Worm (Caenorhabditis elegans): ENCODE measurements around the gene Y66H1A.5.

Y66H1A.5 gene

ce11 chrIV:425995-426394, 2.9 kb downstream of the Y66H1A.5 start, which contains the start of gene garr-1:
Gene garr-1, plus strand, starts transcription at chrIV:426168.
- TF ChIP-seq crh-2 (tag; optimal IDR thresholded peaks at IDR 0.05) (no peak), ceh-16 (tag; optimal IDR thresholded peaks at IDR 0.05) (no peak), skn-1 (tag; optimal IDR thresholded peaks at IDR 0.05) (no peak), R02D3.7 (tag; optimal IDR thresholded peaks at IDR 0.05) (no peak), ztf-11 (tag; optimal IDR thresholded peaks at IDR 0.05) (no peak), elt-1 (tag; optimal IDR thresholded peaks at IDR 0.05) (no peak), mab-5 (tag; optimal IDR thresholded peaks at IDR 0.05) (no peak), sma-3 (GFP tag; optimal IDR thresholded peaks at IDR 0.05) (no peak), nhr-11 (tag; optimal IDR thresholded peaks at IDR 0.05) (no peak), unc-62 (GFP tag; optimal IDR thresholded peaks at IDR 0.05) (no peak), C34F6.9 (tag; optimal IDR thresholded peaks at IDR 0.05) (no peak)

ce11 chrIV:425546-425945, 3.4 kb downstream of the Y66H1A.5 start:
- TF ChIP-seq ztf-1 (GFP tag; conservative IDR thresholded peaks at IDR 0.05): no peak
- peak; percentile 38 for TF ChIP-seq nhr-129 (tag; optimal IDR thresholded peaks at IDR 0.05)
- TF ChIP-seq mdl-1 (tag; optimal IDR thresholded peaks at IDR 0.05): no peak
- TF ChIP-seq ztf-4 (tag; optimal IDR thresholded peaks at IDR 0.05): peak; percentile 6
- no peak for TF ChIP-seq ceh-82 (tag; optimal IDR thresholded peaks at IDR 0.05)
- peak; percentile 22 for TF ChIP-seq crh-2 (tag; optimal IDR thresholded peaks at IDR 0.05)
- peak; percentile 5 for TF ChIP-seq snpc-4 (tag; optimal IDR thresholded peaks at IDR 0.05)
- peak; percentile 59 for TF ChIP-seq C34F6.9 (tag; optimal IDR thresholded peaks at IDR 0.05)
- TF ChIP-seq nhr-12 (tag; optimal IDR thresholded peaks at IDR 0.05): no peak
- no peak for TF ChIP-seq fos-1 (tag; optimal IDR thresholded peaks at IDR 0.05)
- no peak for TF ChIP-seq lin-39 (tag; optimal IDR thresholded peaks at IDR 0.05)
- peak; percentile 52 for TF ChIP-seq gmeb-1 (tag; optimal IDR thresholded peaks at IDR 0.05)
- TF ChIP-seq unc-55 (GFP tag; optimal IDR thresholded peaks at IDR 0.05): peak; percentile 66
- no peak for TF ChIP-seq ceh-16 (tag; optimal IDR thresholded peaks at IDR 0.05)
- TF ChIP-seq lsy-2 (tag; optimal IDR thresholded peaks at IDR 0.05): peak in 1 of 2 experiments; percentile 67
- TF ChIP-seq nhr-237 (tag; optimal IDR thresholded peaks at IDR 0.05): no peak
- TF ChIP-seq lin-13 (GFP tag; optimal IDR thresholded peaks at IDR 0.05): peak; percentile 41
- TF ChIP-seq sma-3 (GFP tag; optimal IDR thresholded peaks at IDR 0.05): no peak

ce11 chrIV:425052-425451, 3.9 kb downstream of the Y66H1A.5 start, which contains the start of gene daf-18:
Gene daf-18, minus strand, starts transcription at chrIV:425177.
- TF ChIP-seq mab-5 (tag; optimal IDR thresholded peaks at IDR 0.05) (no peak), nhr-12 (tag; optimal IDR thresholded peaks at IDR 0.05) (no peak), egl-27 (tag; optimal IDR thresholded peaks at IDR 0.05) (no peak), ama-1 (optimal IDR thresholded peaks at IDR 0.05) (no peak), F13H6.1 (tag; optimal IDR thresholded peaks at IDR 0.05) (no peak), ceh-16 (tag; optimal IDR thresholded peaks at IDR 0.05) (no peak), ztf-4 (tag; optimal IDR thresholded peaks at IDR 0.05) (no peak), Y55F3AM.14 (GFP tag; optimal IDR thresholded peaks at IDR 0.05) (no peak), lsy-2 (tag; optimal IDR thresholded peaks at IDR 0.05) (no peak), snpc-4 (tag; optimal IDR thresholded peaks at IDR 0.05) (no peak), zag-1 (tag; optimal IDR thresholded peaks at IDR 0.05) (no peak)

- TF ChIP-seq nhr-77 (tag; optimal IDR thresholded peaks at IDR 0.05) (no peak), nhr-21 (tag; optimal IDR thresholded peaks at IDR 0.05) (no peak), mab-5 (tag; optimal IDR thresholded peaks at IDR 0.05) (no peak), sma-3 (GFP tag; optimal IDR thresholded peaks at IDR 0.05) (no peak), unc-55 (GFP tag; optimal IDR thresholded peaks at IDR 0.05) (no peak), blmp-1 (tag; optimal IDR thresholded peaks at IDR 0.05; ENCODE audit: insufficient read depth) (no peak), F13H6.1 (tag; optimal IDR thresholded peaks at IDR 0.05) (no peak), skn-1 (tag; optimal IDR thresholded peaks at IDR 0.05) (no peak), nhr-25 (tag; optimal IDR thresholded peaks at IDR 0.05) (no peak), ceh-82 (tag; optimal IDR thresholded peaks at IDR 0.05) (no peak)
Observed at ce11 chrIV:422112-422511, 6.8 kb downstream of the Y66H1A.5 start.

ce11 chrIV:420686-421085, 8.2 kb downstream of the Y66H1A.5 start:
- TF ChIP-seq gmeb-1 (tag; optimal IDR thresholded peaks at IDR 0.05): no peak

All from whole organism, L2 larva.